Fruit fly (Drosophila melanogaster) whole organism, embryonic: ENCODE results near the gene nmo.

Source experiments
- Ada2b ChIP-seq: fragments of 200-800 bp; sonication (Bioruptor generic); IDR thresholded peaks from 2 replicates; pipeline ENCODE4 v1.3.6; 2022; ENCODE audit warnings: missing biosample characterization, missing genetic modification characterization
- Awh ChIP-seq: fragments of 200-800 bp; sonication (Bioruptor generic); IDR thresholded peaks from 2 replicates; pipeline ENCODE4, ENCODE4 v1.3.6; 2022; ENCODE audit warnings: missing biosample characterization, missing genetic modification characterization
- Bteb2 ChIP-seq: fragments of 200-800 bp; sonication (Bioruptor generic); optimal IDR thresholded peaks from 2 replicates; lab custom pipeline; 2016; ENCODE audit warnings: missing biosample characterization, missing genetic modification characterization
- C15 ChIP-seq: fragments of 200-800 bp; sonication (Bioruptor generic); IDR thresholded peaks from 3 replicates; pipeline ENCODE4 v1.3.6; 2022; ENCODE audit warnings: missing biosample characterization, missing genetic modification characterization
- CG10209 ChIP-seq: fragments of 200-800 bp; sonication (Bioruptor generic); optimal IDR thresholded peaks from 3 replicates; lab custom pipeline; 2017; ENCODE audit warnings: missing biosample characterization, mild to moderate bottlenecking, missing genetic modification characterization, missing genetic modification reagents
- CG10267 ChIP-seq: fragments of 200-800 bp; sonication (Bioruptor generic); optimal IDR thresholded peaks from 2 replicates; lab custom pipeline; 2018; ENCODE audit warnings: missing biosample characterization, mild to moderate bottlenecking, missing genetic modification characterization, moderate library complexity
- CG10274 ChIP-seq: fragments of 200-800 bp; sonication (Bioruptor generic); optimal IDR thresholded peaks from 3 replicates; lab custom pipeline; 2017; ENCODE audit warnings: missing biosample characterization, mild to moderate bottlenecking, missing genetic modification characterization
- CG11085 ChIP-seq: fragments of 200-800 bp; sonication (Bioruptor generic); IDR thresholded peaks from 2 replicates; pipeline ENCODE4 v1.3.6; 2022; ENCODE audit warnings: missing biosample characterization, missing genetic modification characterization
- CG11398 ChIP-seq: fragments of 200-800 bp; sonication (Bioruptor generic); optimal IDR thresholded peaks from 2 replicates; lab custom pipeline; 2016; ENCODE audit warnings: missing biosample characterization, missing genetic modification characterization
- CG12236 ChIP-seq: fragments of 200-800 bp; sonication (Bioruptor generic); optimal IDR thresholded peaks from 2 replicates; lab custom pipeline; 2016; ENCODE audit warnings: missing biosample characterization, missing genetic modification characterization
- CG14667 ChIP-seq: fragments of 200-800 bp; sonication (Bioruptor generic); IDR thresholded peaks from 2 replicates; pipeline ENCODE4 v1.3.6; 2022; ENCODE audit warnings: missing biosample characterization, missing genetic modification characterization
- CG15011 ChIP-seq: fragments of 200-800 bp; sonication (Bioruptor generic); optimal IDR thresholded peaks from 3 replicates; lab custom pipeline; 2018; ENCODE audit warnings: missing biosample characterization, mild to moderate bottlenecking, missing genetic modification characterization
- CG16813 ChIP-seq: fragments of 200-800 bp; sonication (Bioruptor generic); IDR thresholded peaks from 3 replicates; pipeline ENCODE4 v1.3.6; 2022; ENCODE audit warnings: missing biosample characterization, missing genetic modification characterization; ENCODE audit not compliant: partially characterized antibody
- CG17186 ChIP-seq: fragments of 200-800 bp; sonication (Bioruptor generic); optimal IDR thresholded peaks from 3 replicates; lab custom pipeline; 2017; ENCODE audit warnings: missing biosample characterization, missing genetic modification reagents, missing genetic modification characterization
- CG18476 ChIP-seq: fragments of 200-800 bp; sonication (Bioruptor generic); optimal IDR thresholded peaks from 2 replicates; lab custom pipeline; 2016; ENCODE audit warnings: missing biosample characterization, mild to moderate bottlenecking, missing genetic modification characterization
- CG2116 ChIP-seq: fragments of 200-800 bp; sonication (Bioruptor generic); optimal IDR thresholded peaks from 3 replicates; lab custom pipeline; 2018; ENCODE audit warnings: missing biosample characterization, mild to moderate bottlenecking, missing genetic modification characterization
- CG33557 ChIP-seq: fragments of 200-800 bp; sonication (Bioruptor generic); optimal IDR thresholded peaks from 2 replicates; lab custom pipeline; 2019; ENCODE audit warnings: missing biosample characterization, mild to moderate bottlenecking, missing genetic modification characterization, moderate library complexity
- CG34422 ChIP-seq: fragments of 200-800 bp; sonication (Bioruptor generic); IDR thresholded peaks from 3 replicates; pipeline ENCODE4 v1.3.6; 2022; ENCODE audit warnings: missing biosample characterization, missing genetic modification characterization
- CG7372 ChIP-seq: fragments of 200-800 bp; sonication (Bioruptor generic); IDR thresholded peaks from 2 replicates; pipeline ENCODE4 v1.3.6; 2022; ENCODE audit warnings: missing biosample characterization, missing genetic modification characterization
- CG8089 ChIP-seq: fragments of 200-800 bp; sonication (Bioruptor generic); optimal IDR thresholded peaks from 3 replicates; lab custom pipeline; 2016; ENCODE audit warnings: missing biosample characterization, missing genetic modification characterization
- CG8388 ChIP-seq: fragments of 200-800 bp; sonication (Bioruptor generic); optimal IDR thresholded peaks from 2 replicates; lab custom pipeline; 2019; ENCODE audit warnings: missing biosample characterization, mild to moderate bottlenecking, missing genetic modification characterization, moderate library complexity
- CG9437 ChIP-seq: fragments of 200-800 bp; sonication (Bioruptor generic); optimal IDR thresholded peaks from 2 replicates; lab custom pipeline; 2018; ENCODE audit warnings: missing biosample characterization, mild to moderate bottlenecking, missing genetic modification characterization
- Dip3 ChIP-seq: fragments of 200-800 bp; sonication (Bioruptor generic); optimal IDR thresholded peaks from 3 replicates; lab custom pipeline; 2016; ENCODE audit warnings: missing biosample characterization, missing genetic modification characterization
- Doc3 ChIP-seq: fragments of 200-800 bp; sonication (Bioruptor generic); IDR thresholded peaks from 3 replicates; pipeline ENCODE4 v1.3.6; 2022; ENCODE audit warnings: missing biosample characterization, missing genetic modification characterization; ENCODE audit not compliant: partially characterized antibody
- HLH4C ChIP-seq: fragments of 200-800 bp; sonication (Bioruptor generic); IDR thresholded peaks from 3 replicates; pipeline ENCODE4 v1.3.6; 2022; ENCODE audit warnings: missing biosample characterization, missing genetic modification characterization; ENCODE audit not compliant: partially characterized antibody
- HmgZ ChIP-seq: fragments of 200-800 bp; sonication (Bioruptor generic); optimal IDR thresholded peaks from 2 replicates; lab custom pipeline; 2018; ENCODE audit warnings: missing biosample characterization, mild to moderate bottlenecking, missing genetic modification characterization
- Hr3 ChIP-seq: fragments of 200-800 bp; sonication (Bioruptor generic); optimal IDR thresholded peaks from 3 replicates; lab custom pipeline; 2016; ENCODE audit warnings: missing biosample characterization, missing genetic modification characterization
- Hr39 ChIP-seq: fragments of >200 bp; optimal IDR thresholded peaks from 2 replicates; lab custom pipeline; 2017
- Hsf ChIP-seq: fragments of 200-800 bp; sonication (Bioruptor generic); optimal IDR thresholded peaks from 3 replicates; lab custom pipeline; 2016; ENCODE audit warnings: missing biosample characterization, missing genetic modification characterization
- Jarid2 ChIP-seq: fragments of 200-800 bp; sonication (Bioruptor generic); optimal IDR thresholded peaks from 3 replicates; lab custom pipeline; 2017; ENCODE audit warnings: mild to moderate bottlenecking, missing biosample characterization, missing genetic modification reagents, missing genetic modification characterization
- NC2β ChIP-seq: fragments of 200-800 bp; sonication (Bioruptor generic); optimal IDR thresholded peaks from 2 replicates; lab custom pipeline; 2016; ENCODE audit warnings: missing biosample characterization, missing genetic modification characterization
- PHDP ChIP-seq: fragments of 200-800 bp; sonication (Bioruptor generic); optimal IDR thresholded peaks from 3 replicates; lab custom pipeline; 2018; ENCODE audit warnings: missing biosample characterization, mild to moderate bottlenecking, missing genetic modification characterization, moderate library complexity
- Scr ChIP-seq: fragments of 200-800 bp; sonication (Bioruptor generic); IDR thresholded peaks from 2 replicates; pipeline ENCODE4 v1.3.6; 2022; ENCODE audit warnings: missing biosample characterization, missing genetic modification characterization; ENCODE audit not compliant: partially characterized antibody
- Side ChIP-seq: fragments of 200-800 bp; sonication (Bioruptor generic); optimal IDR thresholded peaks from 2 replicates; lab custom pipeline; 2016; ENCODE audit warnings: missing biosample characterization, missing genetic modification characterization
- Xbp1 ChIP-seq: fragments of 200-800 bp; sonication (Bioruptor generic); optimal IDR thresholded peaks from 3 replicates; lab custom pipeline; 2016; ENCODE audit warnings: missing biosample characterization, mild to moderate bottlenecking, missing genetic modification characterization
- ac ChIP-seq: fragments of 200-800 bp; sonication (Bioruptor generic); optimal IDR thresholded peaks from 3 replicates; lab custom pipeline; 2017; ENCODE audit warnings: missing biosample characterization, mild to moderate bottlenecking, missing genetic modification characterization
- bbx ChIP-seq: fragments of 200-800 bp; sonication (Bioruptor generic); IDR thresholded peaks from 2 replicates; pipeline ENCODE4 v1.3.6; 2022; ENCODE audit warnings: missing biosample characterization, missing genetic modification characterization; ENCODE audit not compliant: partially characterized antibody
- chinmo ChIP-seq: fragments of 200-800 bp; sonication (Bioruptor generic); IDR thresholded peaks from 4 replicates; pipeline ENCODE4 v1.3.6; 2022; ENCODE audit warnings: missing biosample characterization, missing genetic modification characterization; ENCODE audit not compliant: partially characterized antibody
- disco-r ChIP-seq: fragments of 200-800 bp; sonication (Bioruptor generic); optimal IDR thresholded peaks from 2 replicates; lab custom pipeline; 2016; ENCODE audit warnings: missing biosample characterization, missing genetic modification characterization
- ems ChIP-seq: fragments of 200-800 bp; sonication (Bioruptor generic); optimal IDR thresholded peaks from 3 replicates; lab custom pipeline; 2016; ENCODE audit warnings: missing biosample characterization, missing genetic modification characterization
- esg ChIP-seq: fragments of 200-800 bp; sonication (Bioruptor generic); conservative IDR thresholded peaks from 2 replicates; pipeline ENCODE4 v1.3.6; 2022; ENCODE audit warnings: missing biosample characterization, missing genetic modification characterization
- eve ChIP-seq, 2 experiments: fragments of >200 bp; optimal IDR thresholded peaks; 2 replicates each; lab custom pipeline; 2017; ENCODE audit warnings: missing biosample characterization in 2 of 2, missing genetic modification characterization in 2 of 2
- fu2 ChIP-seq: fragments of 200-800 bp; sonication (Bioruptor generic); optimal IDR thresholded peaks from 2 replicates; lab custom pipeline; 2016; ENCODE audit warnings: missing biosample characterization, missing genetic modification characterization
- grn ChIP-seq: fragments of 200-800 bp; sonication (Bioruptor generic); optimal IDR thresholded peaks from 3 replicates; lab custom pipeline; 2017; ENCODE audit warnings: missing biosample characterization, missing genetic modification characterization
- lmd ChIP-seq: fragments of 200-800 bp; sonication (Bioruptor generic); IDR thresholded peaks from 2 replicates; pipeline ENCODE4 v1.3.6; 2022; ENCODE audit warnings: missing biosample characterization, missing genetic modification characterization
- luna ChIP-seq: fragments of 200-800 bp; sonication (Bioruptor generic); optimal IDR thresholded peaks from 2 replicates; lab custom pipeline; 2016; ENCODE audit warnings: missing biosample characterization, missing genetic modification characterization
- nom ChIP-seq: fragments of 200-800 bp; sonication (Bioruptor generic); optimal IDR thresholded peaks from 2 replicates; lab custom pipeline; 2017; ENCODE audit warnings: missing biosample characterization, missing genetic modification characterization, mild to moderate bottlenecking, moderate library complexity, missing genetic modification reagents
- repo ChIP-seq: fragments of 200-800 bp; sonication (Bioruptor generic); optimal IDR thresholded peaks from 2 replicates; lab custom pipeline; 2016; ENCODE audit warnings: missing biosample characterization, missing genetic modification characterization
- sens ChIP-seq: fragments of 200-800 bp; sonication (Bioruptor generic); peaks from one replicate; lab custom pipeline; 2016; ENCODE audit warnings: missing biosample characterization, missing genetic modification characterization
- sisA ChIP-seq: fragments of 200-800 bp; sonication (Bioruptor generic); IDR thresholded peaks from 2 replicates; pipeline ENCODE4 v1.3.6; 2022; ENCODE audit warnings: missing biosample characterization, missing genetic modification characterization
- sr ChIP-seq: fragments of 200-800 bp; sonication (Bioruptor generic); IDR thresholded peaks from 3 replicates; pipeline ENCODE4 v1.3.6; 2022; ENCODE audit warnings: missing biosample characterization, missing genetic modification characterization
- unpg ChIP-seq: fragments of 200-800 bp; sonication (Bioruptor generic); optimal IDR thresholded peaks from 3 replicates; lab custom pipeline; 2018; ENCODE audit warnings: missing biosample characterization, mild to moderate bottlenecking, missing genetic modification characterization, moderate library complexity

nmo gene

DNA sequence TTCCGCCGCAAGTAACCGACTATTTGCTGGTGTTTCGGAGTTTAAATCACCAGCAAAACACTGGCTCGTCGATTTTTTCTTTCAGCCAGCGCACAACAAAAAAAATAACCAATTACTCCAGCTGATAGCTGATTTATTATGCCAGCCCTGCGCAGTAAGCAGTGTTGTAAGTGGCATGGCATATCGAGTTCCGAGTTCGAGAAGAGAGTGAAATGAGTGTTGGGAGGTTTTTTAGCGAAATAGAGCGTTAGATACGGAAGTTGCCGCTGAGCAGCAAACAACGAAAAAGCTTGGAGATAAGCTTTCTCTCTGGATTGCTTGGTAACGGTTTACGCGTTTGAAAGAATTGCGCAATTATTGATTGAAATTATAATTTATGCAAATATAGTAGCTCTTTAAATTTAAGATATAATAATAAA is 112.8 kb downstream of the nmo start, which contains the start of gene CG7565 (continued):
- 0 out of 3 replicates have a peak, but pooled peaks have one; percentile 13 for TF ChIP-seq CG16813 (GFP tag; lab: Robert Waterston, UW)
- no peak for TF ChIP-seq chinmo
- peak; percentile 3 for TF ChIP-seq grn
- TF ChIP-seq CG2116: no peak
- no peak for TF ChIP-seq nom (GFP tag; lab: Kevin White, UChicago)
- no peak for TF ChIP-seq Hr39
- peak; percentile 23 for TF ChIP-seq fu2 (GFP tag; lab: Kevin White, UChicago)
- TF ChIP-seq NC2β (GFP tag; lab: Kevin White, UChicago): peak; percentile 41
- TF ChIP-seq sisA (GFP tag; lab: Robert Waterston, UW): no peak
- TF ChIP-seq CG10209: peak; percentile 49
- TF ChIP-seq HmgZ: peak; percentile 70
- peak; percentile 44 for TF ChIP-seq Hsf
- TF ChIP-seq CG14667 (GFP tag; lab: Robert Waterston, UW): no peak
- TF ChIP-seq Side (GFP tag; lab: Kevin White, UChicago): peak; percentile 51
- TF ChIP-seq Doc3: peak; percentile 60; the same call in 1 of the 3 replicates
- no peak for TF ChIP-seq Ada2b (GFP tag; lab: Robert Waterston, UW)
- no peak for TF ChIP-seq repo (GFP tag; lab: Kevin White, UChicago)
- TF ChIP-seq disco-r (GFP tag; lab: Kevin White, UChicago): no peak
- TF ChIP-seq C15 (GFP tag; lab: Robert Waterston, UW): no peak
- TF ChIP-seq unpg (GFP tag; lab: Kevin White, UChicago): peak; percentile 24
- TF ChIP-seq CG12236: no peak
- TF ChIP-seq sr: no peak
- no peak for TF ChIP-seq CG11085 (GFP tag; lab: Robert Waterston, UW)
- TF ChIP-seq CG15011 (GFP tag; lab: Kevin White, UChicago): no peak
- TF ChIP-seq CG8388 (GFP tag; lab: Kevin White, UChicago): no peak
- no peak for TF ChIP-seq eve (GFP tag; optimal IDR thresholded peaks at IDR 0.05; lab: Kevin White, UChicago)
- peak; percentile 59; the same call in 1 of the 2 replicates for TF ChIP-seq bbx (GFP tag; lab: Robert Waterston, UW)
- no peak for TF ChIP-seq Awh (GFP tag; lab: Robert Waterston, UW)
- TF ChIP-seq CG7372: no peak
- no peak for TF ChIP-seq Hr3 (GFP tag; lab: Kevin White, UChicago)
- no peak for TF ChIP-seq ac
- TF ChIP-seq CG9437 (GFP tag; lab: Kevin White, UChicago): no peak
- peak; percentile 69 for TF ChIP-seq sens
- TF ChIP-seq CG34422 (GFP tag; lab: Robert Waterston, UW): peak; percentile 53; the same call in 1 of the 3 replicates
- TF ChIP-seq CG33557 (GFP tag; lab: Kevin White, UChicago): no peak
- TF ChIP-seq CG10267 (tag; lab: Kevin White, UChicago): peak; percentile 93
- peak; percentile 23 for TF ChIP-seq Jarid2
- peak; percentile 53 for TF ChIP-seq Bteb2 (GFP tag; lab: Kevin White, UChicago)
- TF ChIP-seq esg (GFP tag; lab: Robert Waterston, UW): no peak
- TF ChIP-seq PHDP: peak; percentile 30
- TF ChIP-seq luna (GFP tag; lab: Kevin White, UChicago): no peak
- no peak for TF ChIP-seq ems (GFP tag; lab: Kevin White, UChicago)
- TF ChIP-seq Scr (GFP tag; lab: Robert Waterston, UW): peak; percentile 55
- TF ChIP-seq CG8089 (GFP tag; lab: Kevin White, UChicago): peak; percentile 17
- TF ChIP-seq lmd: peak; percentile 15; the same call in 1 of the 2 replicates
- TF ChIP-seq CG17186 (GFP tag; lab: Kevin White, UChicago): peak; percentile 77
- TF ChIP-seq HLH4C (GFP tag; lab: Robert Waterston, UW): no peak
- TF ChIP-seq Dip3: peak; percentile 51
- no peak for TF ChIP-seq CG11398
- no peak for TF ChIP-seq CG10274 (GFP tag; lab: Kevin White, UChicago)
- peak; percentile 3 for TF ChIP-seq CG18476 (GFP tag; lab: Kevin White, UChicago)
- peak; percentile 47 for TF ChIP-seq Xbp1 (GFP tag; lab: Kevin White, UChicago)
